Fruit fly (Drosophila melanogaster): ENCODE results near the gene CG6125.

Gene CG6125

DNA sequence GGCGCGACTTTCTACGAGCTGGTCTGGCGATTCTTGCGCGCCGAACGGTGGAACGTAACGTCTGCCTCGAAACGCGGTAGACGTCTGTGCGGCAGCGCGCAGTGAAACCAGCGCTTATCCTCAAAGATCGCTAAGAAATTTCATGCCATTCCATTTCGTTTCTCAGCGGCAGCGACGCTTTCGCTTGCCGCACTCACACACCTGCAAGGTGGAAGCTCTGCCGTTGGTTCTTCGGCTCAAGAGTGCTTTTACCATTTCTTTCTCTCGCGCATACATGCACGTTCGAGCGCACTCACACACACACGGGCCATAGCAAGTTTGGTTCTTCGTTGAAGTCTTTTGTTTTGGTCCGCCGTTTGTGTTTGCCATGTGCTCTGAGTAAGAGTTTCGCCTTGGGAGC is 27.8 kb upstream of the CG6125 start, which contains the start of gene CG6118 (continued):
- TF ChIP-seq BEAF-32 (GFP tag; optimal IDR thresholded peaks at IDR 0.05) (no peak), CTCF (GFP tag; optimal IDR thresholded peaks at IDR 0.05) (no peak), CG2129 (GFP tag; IDR thresholded peaks at IDR 0.05; ENCODE audit: partially characterized antibody) (no peak), oc (tag; optimal IDR thresholded peaks at IDR 0.05) (peak; percentile 12), Dfd (GFP tag; optimal IDR thresholded peaks at IDR 0.05) (no peak), nerfin-1 (tag; optimal IDR thresholded peaks at IDR 0.05) (no peak), gro (GFP tag; optimal IDR thresholded peaks at IDR 0.05) (no peak), so (GFP tag; IDR thresholded peaks at IDR 0.05) (no peak), CG18011 (GFP tag; optimal IDR thresholded peaks at IDR 0.05) (no peak), NC2β (GFP tag; optimal IDR thresholded peaks at IDR 0.05) (no peak)

DNA sequence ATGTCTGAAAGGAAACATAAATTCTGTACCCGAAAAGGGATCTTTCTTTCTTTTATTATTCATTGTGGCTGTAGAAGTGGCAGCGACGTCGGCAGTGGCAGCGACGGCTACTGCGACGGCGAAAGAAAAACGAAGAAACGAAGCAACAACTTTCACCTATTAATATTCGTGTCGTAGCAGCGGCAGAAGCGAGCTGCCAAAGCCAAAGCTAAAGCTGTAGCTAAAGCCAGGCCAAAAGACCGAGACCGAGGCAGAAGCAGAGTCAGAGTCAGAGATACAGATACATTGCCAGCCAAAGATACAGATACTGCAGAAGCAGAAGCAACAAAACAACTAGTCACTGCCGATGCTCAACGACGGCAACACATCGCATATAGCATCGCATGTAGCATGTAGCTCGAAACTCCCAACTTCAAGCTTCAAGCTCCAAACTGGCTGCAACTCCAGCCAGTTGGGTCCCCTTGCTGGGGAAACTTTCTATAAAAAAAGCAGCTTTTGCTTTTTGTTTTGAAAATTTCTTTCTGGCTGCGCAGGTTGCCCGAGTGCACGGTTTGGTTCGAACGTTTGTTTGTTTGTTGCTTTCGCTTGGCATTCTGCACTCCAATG is 26.6 kb upstream of the CG6125 start:
- no peak for TF ChIP-seq CG14014 (GFP tag; IDR thresholded peaks at IDR 0.05)
- no peak for TF ChIP-seq klu (GFP tag; IDR thresholded peaks at IDR 0.05)
- peak; percentile 79 for TF ChIP-seq CG10431 (GFP tag; optimal IDR thresholded peaks at IDR 0.05)
- peak; percentile 31; the same call in 1 of the 2 replicates for TF ChIP-seq vvl (GFP tag; IDR thresholded peaks at IDR 0.05)
- TF ChIP-seq CG14710 (tag; optimal IDR thresholded peaks at IDR 0.05): no peak
- TF ChIP-seq kni (GFP tag; optimal IDR thresholded peaks at IDR 0.05): peak; percentile 43
- TF ChIP-seq twi (tag; optimal IDR thresholded peaks at IDR 0.05): no peak
- no peak for TF ChIP-seq CG12104 (GFP tag; optimal IDR thresholded peaks at IDR 0.05)
- no peak for TF ChIP-seq eve (GFP tag; optimal IDR thresholded peaks at IDR 0.05)
- TF ChIP-seq B-H1 (GFP tag; IDR thresholded peaks at IDR 0.05): no peak
- TF ChIP-seq Ets65A (GFP tag): peak; percentile 55
- TF ChIP-seq Deaf1 (tag; optimal IDR thresholded peaks at IDR 0.05): peak; percentile 19
- TF ChIP-seq NC2β (GFP tag; optimal IDR thresholded peaks at IDR 0.05): no peak
- no peak for TF ChIP-seq CG6791 (GFP tag; IDR thresholded peaks at IDR 0.05; ENCODE audit: partially characterized antibody)
- no peak for TF ChIP-seq Hey (tag; optimal IDR thresholded peaks at IDR 0.05)
- peak; percentile 88 for TF ChIP-seq Blimp-1 (GFP tag; optimal IDR thresholded peaks at IDR 0.05)
- 0 out of 3 replicates have a peak, but pooled peaks have one; percentile 11 for TF ChIP-seq CG6175 (GFP tag; IDR thresholded peaks at IDR 0.05)
- TF ChIP-seq Awh (GFP tag; IDR thresholded peaks at IDR 0.05): no peak
- TF ChIP-seq lab (GFP tag; optimal IDR thresholded peaks at IDR 0.05): no peak
- no peak for TF ChIP-seq usp (GFP tag; optimal IDR thresholded peaks at IDR 0.05)
- no peak for TF ChIP-seq CG11560 (tag; IDR thresholded peaks at IDR 0.05)
- TF ChIP-seq CG5180 (GFP tag; optimal IDR thresholded peaks at IDR 0.05): peak; percentile 64

DNA sequence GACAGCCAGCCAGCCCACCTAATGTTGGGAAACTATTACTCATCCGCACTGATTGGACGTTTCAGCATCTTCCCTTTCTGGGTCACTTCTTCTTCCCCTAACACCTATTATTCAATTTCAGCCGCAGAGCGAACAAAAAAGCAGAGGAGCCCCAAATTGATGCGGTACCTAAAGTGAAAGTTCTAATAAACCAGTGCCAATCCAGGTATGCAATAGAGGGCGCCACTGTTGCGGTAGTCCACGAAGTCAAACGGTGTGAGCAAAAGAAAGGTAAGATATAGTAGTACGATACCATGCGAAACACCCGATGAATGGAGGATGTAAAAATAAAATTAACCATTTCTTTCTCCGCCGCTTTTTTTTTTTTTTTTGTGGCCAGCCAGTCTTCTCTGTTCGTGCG is 24.3 kb upstream of the CG6125 start:
- TF ChIP-seq CG14710 (tag; optimal IDR thresholded peaks at IDR 0.05) (no peak), Deaf1 (tag; optimal IDR thresholded peaks at IDR 0.05) (no peak), CG8290 (GFP tag; optimal IDR thresholded peaks at IDR 0.05) (no peak), CG8290 (tag; optimal IDR thresholded peaks at IDR 0.05) (no peak), CG15011 (GFP tag; optimal IDR thresholded peaks at IDR 0.05) (no peak), Blimp-1 (GFP tag; optimal IDR thresholded peaks at IDR 0.05) (peak; percentile 84), CG8765 (GFP tag; IDR thresholded peaks at IDR 0.05) (no peak), CG6654 (GFP tag; optimal IDR thresholded peaks at IDR 0.05) (no peak), CG33213 (GFP tag; optimal IDR thresholded peaks at IDR 0.05) (no peak), zf30C (GFP tag; optimal IDR thresholded peaks at IDR 0.05) (no peak), CTCF (GFP tag; optimal IDR thresholded peaks at IDR 0.05) (peak; percentile 84), CG9437 (GFP tag; optimal IDR thresholded peaks at IDR 0.05) (no peak)

Measured in whole organism, embryonic.